Fruit fly (Drosophila melanogaster) whole organism, prepupa: ENCODE data around the gene Vha16-3.

Source experiments
- CG10631 ChIP-seq: fragments of 200-800 bp; sonication (Bioruptor generic); optimal IDR thresholded peaks from 2 replicates; lab custom pipeline; 2016; ENCODE audit warnings: missing biosample characterization, missing genetic modification characterization
- CG11294 ChIP-seq: fragments of 200-800 bp; sonication (Bioruptor generic); IDR thresholded peaks from 2 replicates; pipeline ENCODE4 v1.3.6; 2022; ENCODE audit warnings: missing biosample characterization, missing genetic modification characterization
- CG32006 ChIP-seq: fragments of 200-800 bp; sonication (Bioruptor generic); optimal IDR thresholded peaks from 3 replicates; lab custom pipeline; 2017; ENCODE audit warnings: missing biosample characterization, mild to moderate bottlenecking, missing genetic modification characterization
- CG6276 ChIP-seq: fragments of 200-800 bp; sonication (Bioruptor generic); optimal IDR thresholded peaks from 2 replicates; lab custom pipeline; 2017; ENCODE audit warnings: missing biosample characterization, mild to moderate bottlenecking, missing genetic modification characterization
- CG6808 ChIP-seq: fragments of 200-800 bp; sonication (Bioruptor generic); optimal IDR thresholded peaks from 3 replicates; lab custom pipeline; 2017; ENCODE audit warnings: missing biosample characterization, missing genetic modification characterization, mild to moderate bottlenecking, moderate library complexity, missing genetic modification reagents
- CG6854 ChIP-seq: fragments of 200-800 bp; sonication (Bioruptor generic); optimal IDR thresholded peaks from 2 replicates; lab custom pipeline; 2017; ENCODE audit warnings: missing biosample characterization, mild to moderate bottlenecking, missing genetic modification characterization
- Met ChIP-seq: fragments of 200-800 bp; sonication (Bioruptor generic); optimal IDR thresholded peaks from 3 replicates; lab custom pipeline; 2016; ENCODE audit warnings: missing biosample characterization, missing genetic modification characterization
- OdsH ChIP-seq: fragments of 200-800 bp; sonication (Bioruptor generic); optimal IDR thresholded peaks from 3 replicates; lab custom pipeline; 2016; ENCODE audit warnings: missing biosample characterization, missing genetic modification characterization
- Smox ChIP-seq: fragments of 200-800 bp; sonication (Bioruptor generic); optimal IDR thresholded peaks from 3 replicates; lab custom pipeline; 2016; ENCODE audit warnings: missing biosample characterization, missing genetic modification characterization
- Sox102F ChIP-seq: fragments of 200-800 bp; sonication (Bioruptor generic); optimal IDR thresholded peaks from 2 replicates; lab custom pipeline; 2016; ENCODE audit warnings: missing biosample characterization, mild to moderate bottlenecking, missing genetic modification characterization
- cyc ChIP-seq: fragments of 200-800 bp; sonication (Bioruptor generic); optimal IDR thresholded peaks from 3 replicates; lab custom pipeline; 2016; ENCODE audit warnings: missing biosample characterization, missing genetic modification characterization
- net ChIP-seq: fragments of 200-800 bp; sonication (Bioruptor generic); optimal IDR thresholded peaks from 3 replicates; lab custom pipeline; 2016; ENCODE audit warnings: missing biosample characterization, missing genetic modification characterization
- pdm3 ChIP-seq: fragments of 200-800 bp; sonication (Bioruptor generic); optimal IDR thresholded peaks from 3 replicates; lab custom pipeline; 2016; ENCODE audit warnings: missing biosample characterization, missing genetic modification characterization

DNA sequence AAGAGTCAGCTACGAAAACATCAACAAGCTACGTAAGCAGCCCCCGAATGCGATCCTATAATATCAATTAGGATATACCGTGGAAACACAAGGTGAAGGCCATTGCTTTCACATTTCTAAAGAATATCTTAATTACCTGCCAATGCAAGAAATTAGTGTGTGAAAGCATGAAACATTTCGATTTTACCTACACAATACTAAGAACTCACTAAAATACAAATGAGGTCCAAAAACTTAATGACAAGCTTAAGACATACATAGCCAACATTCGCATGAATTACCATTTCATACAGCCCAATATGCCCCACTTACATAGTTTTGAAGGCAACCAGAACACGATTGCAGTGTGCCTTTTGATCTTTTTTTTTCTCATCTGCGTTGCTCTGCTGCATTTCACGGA lies 43.4 kb upstream of the Vha16-3 start:
- TF ChIP-seq CG32006: peak; percentile 80
- TF ChIP-seq Met (GFP tag; lab: Kevin White, UChicago): no peak
- TF ChIP-seq pdm3: peak; percentile 59
- no peak for TF ChIP-seq CG6276 (GFP tag; lab: Kevin White, UChicago)
- peak; percentile 48; the same call in 1 of the 2 replicates for TF ChIP-seq CG11294 (GFP tag; lab: Robert Waterston, UW)
- no peak for TF ChIP-seq cyc (GFP tag; lab: Kevin White, UChicago)
- TF ChIP-seq CG6854 (GFP tag; lab: Kevin White, UChicago): no peak
- TF ChIP-seq CG10631 (GFP tag; lab: Kevin White, UChicago): peak; percentile 59
- peak; percentile 21 for TF ChIP-seq net (GFP tag; lab: Kevin White, UChicago)
- no peak for TF ChIP-seq Sox102F
- TF ChIP-seq Smox (GFP tag; lab: Kevin White, UChicago): no peak
- peak; percentile 27 for TF ChIP-seq CG6808 (GFP tag; lab: Kevin White, UChicago)
- peak; percentile 55 for TF ChIP-seq OdsH (GFP tag; lab: Kevin White, UChicago)
